Fruit fly (Drosophila melanogaster) whole organism, embryonic: ENCODE results near the gene PhKgamma.

ENCODE experiments used
- Blimp-1 ChIP-seq: fragments of 200-800 bp; sonication (Bioruptor generic); optimal IDR thresholded peaks from 3 replicates; lab custom pipeline; 2018; ENCODE audit warnings: missing biosample characterization, missing genetic modification characterization, mild to moderate bottlenecking, moderate library complexity, missing genetic modification reagents
- CG10147 ChIP-seq: fragments of 200-800 bp; sonication (Bioruptor generic); optimal IDR thresholded peaks from 2 replicates; lab custom pipeline; 2019; ENCODE audit warnings: missing biosample characterization, mild to moderate bottlenecking, missing genetic modification characterization, moderate library complexity
- CG11723 ChIP-seq: fragments of 200-800 bp; sonication (Bioruptor generic); optimal IDR thresholded peaks from 2 replicates; lab custom pipeline; 2017; ENCODE audit warnings: missing biosample characterization, mild to moderate bottlenecking, missing genetic modification characterization
- CG12219 ChIP-seq: fragments of 200-800 bp; sonication (Bioruptor generic); optimal IDR thresholded peaks from 3 replicates; lab custom pipeline; 2018; ENCODE audit warnings: missing biosample characterization, mild to moderate bottlenecking, missing genetic modification characterization
- CG12391 ChIP-seq: fragments of 200-800 bp; sonication (Bioruptor generic); optimal IDR thresholded peaks from 3 replicates; lab custom pipeline; 2018; ENCODE audit warnings: missing biosample characterization, mild to moderate bottlenecking, missing genetic modification characterization, moderate library complexity
- CG13894 ChIP-seq: fragments of 200-800 bp; sonication (Bioruptor generic); optimal IDR thresholded peaks from 3 replicates; lab custom pipeline; 2018; ENCODE audit warnings: missing biosample characterization, mild to moderate bottlenecking, missing genetic modification characterization, moderate library complexity
- CG15514 ChIP-seq: fragments of 200-800 bp; sonication (Bioruptor generic); optimal IDR thresholded peaks from 3 replicates; lab custom pipeline; 2017; ENCODE audit warnings: missing biosample characterization, missing genetic modification characterization, mild to moderate bottlenecking, moderate library complexity, missing genetic modification reagents
- CG17186 ChIP-seq: fragments of 200-800 bp; sonication (Bioruptor generic); optimal IDR thresholded peaks from 3 replicates; lab custom pipeline; 2017; ENCODE audit warnings: missing biosample characterization, missing genetic modification reagents, missing genetic modification characterization
- CG17802 ChIP-seq: fragments of 200-800 bp; sonication (Bioruptor generic); optimal IDR thresholded peaks from 2 replicates; lab custom pipeline; 2018; ENCODE audit warnings: missing biosample characterization, mild to moderate bottlenecking, missing genetic modification characterization, moderate library complexity
- CG18011 ChIP-seq: fragments of 200-800 bp; sonication (Bioruptor generic); optimal IDR thresholded peaks from 2 replicates; lab custom pipeline; 2017; ENCODE audit warnings: missing biosample characterization, missing genetic modification characterization, mild to moderate bottlenecking, moderate library complexity, missing genotype
- CG18599 ChIP-seq: fragments of 200-800 bp; sonication (Bioruptor generic); optimal IDR thresholded peaks from 3 replicates; lab custom pipeline; 2017; ENCODE audit warnings: missing biosample characterization, missing genetic modification characterization, mild to moderate bottlenecking, moderate library complexity, missing genetic modification reagents
- CG3726 ChIP-seq: fragments of 200-800 bp; sonication (Bioruptor generic); IDR thresholded peaks from 3 replicates; pipeline ENCODE4, ENCODE4 v1.3.6; 2022; ENCODE audit warnings: missing biosample characterization, missing genetic modification characterization
- CG3838 ChIP-seq: fragments of 200-800 bp; sonication (Bioruptor generic); optimal IDR thresholded peaks from 3 replicates; lab custom pipeline; 2016; ENCODE audit warnings: missing biosample characterization, missing genetic modification characterization
- CG4854 ChIP-seq: fragments of 200-800 bp; sonication (Bioruptor generic); optimal IDR thresholded peaks from 2 replicates; lab custom pipeline; 2016; ENCODE audit warnings: missing biosample characterization, missing genetic modification characterization, inconsistent platforms
- CG6765 ChIP-seq: fragments of 200-800 bp; sonication (Bioruptor generic); optimal IDR thresholded peaks from 3 replicates; lab custom pipeline; 2017; ENCODE audit warnings: missing biosample characterization, mild to moderate bottlenecking, missing genetic modification characterization
- CG6854 ChIP-seq: fragments of 200-800 bp; sonication (Bioruptor generic); optimal IDR thresholded peaks from 3 replicates; lab custom pipeline; 2017; ENCODE audit warnings: missing biosample characterization, mild to moderate bottlenecking, missing genetic modification characterization
- CG7271 ChIP-seq: fragments of 200-800 bp; sonication (Bioruptor generic); optimal IDR thresholded peaks from 2 replicates; lab custom pipeline; 2018; ENCODE audit warnings: missing biosample characterization, mild to moderate bottlenecking, missing genetic modification characterization, moderate library complexity
- CG7556 ChIP-seq: fragments of 200-800 bp; sonication (Bioruptor generic); optimal IDR thresholded peaks from 2 replicates; lab custom pipeline; 2017; ENCODE audit warnings: missing biosample characterization, mild to moderate bottlenecking, missing genetic modification characterization
- CG7963 ChIP-seq: fragments of 200-800 bp; sonication (Bioruptor generic); IDR thresholded peaks from 3 replicates; pipeline ENCODE4 v1.3.6; 2022; ENCODE audit warnings: missing biosample characterization, missing genetic modification characterization; ENCODE audit not compliant: partially characterized antibody
- CG8924 ChIP-seq: fragments of 200-800 bp; optimal IDR thresholded peaks from 3 replicates; lab custom pipeline; 2019; ENCODE audit warnings: missing biosample characterization, mild to moderate bottlenecking, missing genetic modification characterization, moderate library complexity
- Camta ChIP-seq: fragments of 200-800 bp; sonication (Bioruptor generic); optimal IDR thresholded peaks from 2 replicates; lab custom pipeline; 2016; ENCODE audit warnings: missing biosample characterization, missing genetic modification characterization
- H15 ChIP-seq: fragments of 200-800 bp; sonication (Bioruptor generic); IDR thresholded peaks from 3 replicates; pipeline ENCODE4 v1.3.6; 2022; ENCODE audit warnings: missing biosample characterization, missing genetic modification characterization
- Hr51 ChIP-seq, 2 experiments: fragments of 200-800 bp; sonication (Bioruptor generic); optimal IDR thresholded peaks; 2 replicates in 1 of 2; 3 replicates in 1 of 2; lab custom pipeline; 2016 to 2018; ENCODE audit warnings: missing biosample characterization in 2 of 2, missing genetic modification characterization in 2 of 2, mild to moderate bottlenecking in 1 of 2, moderate library complexity in 1 of 2
- Kr ChIP-seq: fragments of 200-800 bp; sonication (Bioruptor generic); optimal IDR thresholded peaks from 2 replicates; lab custom pipeline; 2017; ENCODE audit warnings: missing biosample characterization, mild to moderate bottlenecking, missing genetic modification characterization
- Lpt ChIP-seq: fragments of >200 bp; optimal IDR thresholded peaks from 2 replicates; lab custom pipeline; 2018; ENCODE audit warnings: missing biosample characterization, missing genetic modification characterization
- MBD-R2 ChIP-seq: fragments of 200-800 bp; sonication (Bioruptor generic); IDR thresholded peaks from 2 replicates; pipeline ENCODE4 v1.3.6; 2022; ENCODE audit warnings: missing biosample characterization, missing genetic modification characterization
- NC2α ChIP-seq: fragments of 200-800 bp; sonication (Bioruptor generic); optimal IDR thresholded peaks from 2 replicates; lab custom pipeline; 2016; ENCODE audit warnings: missing biosample characterization, missing genetic modification characterization
- Nf-YC ChIP-seq: fragments of 200-800 bp; optimal IDR thresholded peaks from 3 replicates; lab custom pipeline; 2019; ENCODE audit warnings: missing biosample characterization, mild to moderate bottlenecking, missing genetic modification characterization, moderate library complexity
- Ptx1 ChIP-seq: fragments of 200-800 bp; sonication (Bioruptor generic); IDR thresholded peaks from 2 replicates; pipeline ENCODE4 v1.3.6; 2022; ENCODE audit warnings: missing biosample characterization, missing genetic modification characterization
- Ssrp ChIP-seq: fragments of 200-800 bp; sonication (Bioruptor generic); optimal IDR thresholded peaks from 2 replicates; lab custom pipeline; 2018; ENCODE audit warnings: missing biosample characterization, mild to moderate bottlenecking, missing genetic modification characterization, moderate library complexity
- Trl ChIP-seq, 3 experiments: fragments of >200 bp in 2 of 3; fragments of 200-800 bp in 1 of 3; sonication (Bioruptor generic) in 1 of 3; optimal IDR thresholded peaks; 2 replicates in 1 of 3; 3 replicates in 2 of 3; lab custom pipeline; 2016 to 2017; ENCODE audit warnings: missing biosample characterization in 1 of 3, missing genetic modification characterization in 1 of 3
- Usf ChIP-seq: fragments of 200-800 bp; sonication (Bioruptor generic); optimal IDR thresholded peaks from 2 replicates; lab custom pipeline; 2017; ENCODE audit warnings: missing genotype, missing biosample characterization, missing genetic modification characterization
- ap ChIP-seq: fragments of 200-800 bp; sonication (Bioruptor generic); IDR thresholded peaks from 2 replicates; pipeline ENCODE4 v1.3.6; 2022; ENCODE audit warnings: missing biosample characterization, missing genetic modification characterization
- bab2 ChIP-seq: fragments of 200-800 bp; sonication (Bioruptor generic); optimal IDR thresholded peaks from 2 replicates; lab custom pipeline; 2016; ENCODE audit warnings: missing biosample characterization, missing genetic modification characterization
- cas ChIP-seq: fragments of 200-800 bp; sonication (Bioruptor generic); IDR thresholded peaks from 2 replicates; pipeline ENCODE4 v1.3.6; 2022; ENCODE audit warnings: missing biosample characterization, missing genetic modification characterization
- chn ChIP-seq: fragments of 200-800 bp; sonication (Bioruptor generic); optimal IDR thresholded peaks from 2 replicates; lab custom pipeline; 2016; ENCODE audit warnings: missing biosample characterization, missing genetic modification characterization
- dan ChIP-seq: fragments of 200-800 bp; sonication (Bioruptor generic); IDR thresholded peaks from 2 replicates; pipeline ENCODE4 v1.3.6; 2022; ENCODE audit warnings: missing biosample characterization, missing genetic modification characterization
- danr ChIP-seq: fragments of 200-800 bp; sonication (Bioruptor generic); IDR thresholded peaks from 2 replicates; pipeline ENCODE4 v1.3.6; 2022; ENCODE audit warnings: missing biosample characterization, missing genetic modification characterization
- dm ChIP-seq: fragments of 200-800 bp; sonication (Bioruptor generic); optimal IDR thresholded peaks from 3 replicates; lab custom pipeline; 2016; ENCODE audit warnings: missing biosample characterization, missing genetic modification characterization
- dysf ChIP-seq: fragments of 200-800 bp; sonication (Bioruptor generic); IDR thresholded peaks from 3 replicates; pipeline ENCODE4 v1.3.6; 2022; ENCODE audit warnings: missing biosample characterization, missing genetic modification characterization
- gsb ChIP-seq: fragments of 200-800 bp; sonication (Bioruptor generic); IDR thresholded peaks from 2 replicates; pipeline ENCODE4 v1.3.6; 2022; ENCODE audit warnings: missing biosample characterization, missing genetic modification characterization
- her ChIP-seq: fragments of 200-800 bp; sonication (Bioruptor generic); optimal IDR thresholded peaks from 2 replicates; lab custom pipeline; 2016; ENCODE audit warnings: missing biosample characterization, missing genetic modification characterization
- jing ChIP-seq: fragments of 200-800 bp; sonication (Bioruptor generic); optimal IDR thresholded peaks from 2 replicates; lab custom pipeline; 2018; ENCODE audit warnings: missing biosample characterization, mild to moderate bottlenecking, missing genetic modification characterization
- pita ChIP-seq: fragments of 200-800 bp; sonication (Bioruptor generic); optimal IDR thresholded peaks from 2 replicates; lab custom pipeline; 2017; ENCODE audit warnings: missing biosample characterization, mild to moderate bottlenecking, missing genetic modification characterization
- run ChIP-seq: fragments of 200-800 bp; sonication (Bioruptor generic); optimal IDR thresholded peaks from 3 replicates; lab custom pipeline; 2018; ENCODE audit warnings: missing biosample characterization, mild to moderate bottlenecking, missing genetic modification characterization
- salm ChIP-seq: fragments of 200-800 bp; sonication (Bioruptor generic); optimal IDR thresholded peaks from 2 replicates; lab custom pipeline; 2018; ENCODE audit warnings: missing biosample characterization, mild to moderate bottlenecking, missing genetic modification characterization
- sug ChIP-seq: fragments of 200-800 bp; optimal IDR thresholded peaks from 2 replicates; lab custom pipeline; 2019; ENCODE audit warnings: missing biosample characterization, mild to moderate bottlenecking, missing genetic modification characterization, moderate library complexity
- tgo ChIP-seq: fragments of 200-800 bp; sonication (Bioruptor generic); IDR thresholded peaks from 3 replicates; pipeline ENCODE4 v1.3.6; 2022; ENCODE audit warnings: missing biosample characterization, missing genetic modification characterization
- unc-4 ChIP-seq: fragments of 200-800 bp; sonication (Bioruptor generic); IDR thresholded peaks from 2 replicates; pipeline ENCODE4 v1.3.6; 2022; ENCODE audit warnings: missing biosample characterization, missing genetic modification characterization; ENCODE audit not compliant: partially characterized antibody
- wek ChIP-seq: fragments of 200-800 bp; sonication (Bioruptor generic); optimal IDR thresholded peaks from 3 replicates; lab custom pipeline; 2018; ENCODE audit warnings: missing biosample characterization, mild to moderate bottlenecking, missing genetic modification characterization, moderate library complexity

Gene PhKgamma

dm6 chrX:11660476-11660875 is 34.5 kb upstream of the PhKgamma start:
- no peak for TF ChIP-seq her (GFP tag; lab: Kevin White, UChicago)
- TF ChIP-seq dan (GFP tag; lab: Robert Waterston, UW), result no peak
- TF ChIP-seq cas (GFP tag; lab: Robert Waterston, UW), result no peak
- TF ChIP-seq Camta (GFP tag; lab: Kevin White, UChicago), result peak; percentile 27
- TF ChIP-seq dm (GFP tag; lab: Kevin White, UChicago), result no peak
- peak; percentile 9 for TF ChIP-seq CG7556 (GFP tag; lab: Kevin White, UChicago)
- no peak for TF ChIP-seq Kr (GFP tag; lab: Kevin White, UChicago)
- no peak for TF ChIP-seq sug (tag; lab: Kevin White, UChicago)
- TF ChIP-seq H15 (GFP tag; lab: Robert Waterston, UW), result no peak
- TF ChIP-seq tgo (GFP tag; lab: Robert Waterston, UW), result no peak
- TF ChIP-seq Nf-YC (tag; lab: Kevin White, UChicago), result no peak
- TF ChIP-seq CG6854, result no peak
- peak; percentile 19 for TF ChIP-seq CG6765 (GFP tag; lab: Kevin White, UChicago)
- peak; percentile 20 for TF ChIP-seq CG4854 (GFP tag; lab: Kevin White, UChicago)
- no peak for TF ChIP-seq CG3838 (GFP tag; lab: Kevin White, UChicago)
- TF ChIP-seq Trl (optimal IDR thresholded peaks at IDR 0.05; lab: Kevin White, UChicago), result no peak
- peak; percentile 63 for TF ChIP-seq Trl (GFP tag; optimal IDR thresholded peaks at IDR 0.05; lab: Kevin White, UChicago)
- no peak for TF ChIP-seq pita (GFP tag; lab: Kevin White, UChicago)
- TF ChIP-seq CG17186, result peak; percentile 19
- TF ChIP-seq danr (GFP tag; lab: Robert Waterston, UW), result no peak
- TF ChIP-seq CG13894 (tag; lab: Kevin White, UChicago), result no peak
- no peak for TF ChIP-seq Ssrp (tag; lab: Kevin White, UChicago)
- peak; percentile 34 for TF ChIP-seq run (tag; lab: Kevin White, UChicago)
- TF ChIP-seq CG11723 (GFP tag; lab: Kevin White, UChicago), result peak; percentile 18
- TF ChIP-seq Usf (GFP tag; lab: Kevin White, UChicago), result no peak
- TF ChIP-seq CG8924 (tag; lab: Kevin White, UChicago), result peak; percentile 25
- no peak for TF ChIP-seq CG7963 (GFP tag; lab: Robert Waterston, UW)
- TF ChIP-seq bab2, result peak; percentile 25
- peak; percentile 39 for TF ChIP-seq CG15514
- no peak for TF ChIP-seq ap (GFP tag; lab: Robert Waterston, UW)
- no peak for TF ChIP-seq CG3726 (GFP tag; lab: Robert Waterston, UW)
- peak; percentile 53 for TF ChIP-seq CG7271 (tag; lab: Kevin White, UChicago)
- TF ChIP-seq Ptx1 (GFP tag; lab: Robert Waterston, UW), result no peak
- no peak for TF ChIP-seq Lpt
- no peak for TF ChIP-seq NC2α (GFP tag; lab: Kevin White, UChicago)
- peak; percentile 17 for TF ChIP-seq CG12391 (tag; lab: Kevin White, UChicago)
- TF ChIP-seq salm (tag; lab: Kevin White, UChicago), result no peak
- peak; percentile 41 for TF ChIP-seq CG12219
- TF ChIP-seq gsb (GFP tag; lab: Robert Waterston, UW), result no peak
- TF ChIP-seq MBD-R2 (GFP tag; lab: Robert Waterston, UW), result no peak
- TF ChIP-seq dysf, result peak; percentile 38; the same call in 1 of the 3 replicates
- TF ChIP-seq Hr51 (GFP tag; optimal IDR thresholded peaks at IDR 0.05; lab: Kevin White, UChicago), result peak in 1 of 2 experiments; percentile 13
- no peak for TF ChIP-seq CG17802
- no peak for TF ChIP-seq chn (GFP tag; lab: Kevin White, UChicago)
- TF ChIP-seq CG18011 (GFP tag; lab: Kevin White, UChicago), result no peak
- peak; percentile 69 for TF ChIP-seq wek (GFP tag; lab: Kevin White, UChicago)
- no peak for TF ChIP-seq CG10147
- peak; percentile 56 for TF ChIP-seq Blimp-1 (GFP tag; lab: Kevin White, UChicago)
- TF ChIP-seq unc-4 (GFP tag; lab: Robert Waterston, UW), result no peak
- no peak for TF ChIP-seq jing
- TF ChIP-seq CG18599 (GFP tag; lab: Kevin White, UChicago), result peak; percentile 38
